Fruit fly (Drosophila melanogaster) whole organism, prepupa: Measurements from ENCODE around the gene CG1113.

Source experiments
- Blimp-1 ChIP-seq: fragments of 200-800 bp; sonication (Bioruptor generic); optimal IDR thresholded peaks from 3 replicates; lab custom pipeline; 2017; ENCODE audit warnings: missing biosample characterization, missing genetic modification characterization, mild to moderate bottlenecking, moderate library complexity, missing genetic modification reagents
- CG10669 ChIP-seq: fragments of 200-800 bp; sonication (Bioruptor generic); optimal IDR thresholded peaks from 3 replicates; lab custom pipeline; 2018; ENCODE audit warnings: missing biosample characterization, mild to moderate bottlenecking, missing genetic modification characterization, moderate library complexity
- CG11294 ChIP-seq: fragments of 200-800 bp; sonication (Bioruptor generic); IDR thresholded peaks from 2 replicates; pipeline ENCODE4 v1.3.6; 2022; ENCODE audit warnings: missing biosample characterization, missing genetic modification characterization
- CG11762 ChIP-seq: fragments of 200-800 bp; sonication (Bioruptor generic); optimal IDR thresholded peaks from 3 replicates; lab custom pipeline; 2016; ENCODE audit warnings: missing biosample characterization, missing genetic modification characterization; ENCODE audit not compliant: insufficient read depth
- CG11902 ChIP-seq: fragments of 200-800 bp; sonication (Bioruptor generic); optimal IDR thresholded peaks from 3 replicates; lab custom pipeline; 2016; ENCODE audit warnings: missing biosample characterization, missing genetic modification characterization
- CG15336 ChIP-seq: fragments of 200-800 bp; sonication (Bioruptor generic); IDR thresholded peaks from 2 replicates; pipeline ENCODE4 v1.3.6; 2022; ENCODE audit warnings: missing biosample characterization, missing genetic modification characterization
- CG1621 ChIP-seq: fragments of 200-800 bp; sonication (Bioruptor generic); optimal IDR thresholded peaks from 3 replicates; lab custom pipeline; 2018; ENCODE audit warnings: missing biosample characterization, mild to moderate bottlenecking, missing genetic modification characterization
- CG16779 ChIP-seq: fragments of 200-800 bp; sonication (Bioruptor generic); optimal IDR thresholded peaks from 3 replicates; lab custom pipeline; 2017; ENCODE audit warnings: missing biosample characterization, mild to moderate bottlenecking, missing genetic modification characterization
- CG3032 ChIP-seq: fragments of 200-800 bp; optimal IDR thresholded peaks from 2 replicates; lab custom pipeline; 2019; ENCODE audit warnings: missing biosample characterization, mild to moderate bottlenecking, missing genetic modification characterization, moderate library complexity
- CG31627 ChIP-seq: fragments of 200-800 bp; sonication (Bioruptor generic); optimal IDR thresholded peaks from 3 replicates; lab custom pipeline; 2016; ENCODE audit warnings: missing biosample characterization, missing genetic modification characterization
- CG32006 ChIP-seq: fragments of 200-800 bp; sonication (Bioruptor generic); optimal IDR thresholded peaks from 3 replicates; lab custom pipeline; 2017; ENCODE audit warnings: missing biosample characterization, mild to moderate bottlenecking, missing genetic modification characterization
- CG34406 ChIP-seq: fragments of 200-800 bp; sonication (Bioruptor generic); optimal IDR thresholded peaks from 3 replicates; lab custom pipeline; 2016; ENCODE audit warnings: missing biosample characterization, missing genetic modification characterization
- CG3919 ChIP-seq: fragments of 200-800 bp; sonication (Bioruptor generic); optimal IDR thresholded peaks from 3 replicates; lab custom pipeline; 2016; ENCODE audit warnings: missing biosample characterization, missing genetic modification characterization
- CG4318 ChIP-seq: fragments of 200-800 bp; sonication (Bioruptor generic); optimal IDR thresholded peaks from 3 replicates; lab custom pipeline; 2017; ENCODE audit warnings: missing biosample characterization, mild to moderate bottlenecking, missing genetic modification characterization
- CG6276 ChIP-seq: fragments of 200-800 bp; sonication (Bioruptor generic); optimal IDR thresholded peaks from 2 replicates; lab custom pipeline; 2017; ENCODE audit warnings: missing biosample characterization, mild to moderate bottlenecking, missing genetic modification characterization
- CG6808 ChIP-seq: fragments of 200-800 bp; sonication (Bioruptor generic); optimal IDR thresholded peaks from 3 replicates; lab custom pipeline; 2017; ENCODE audit warnings: missing biosample characterization, missing genetic modification characterization, mild to moderate bottlenecking, moderate library complexity, missing genetic modification reagents
- CG6854 ChIP-seq: fragments of 200-800 bp; sonication (Bioruptor generic); optimal IDR thresholded peaks from 2 replicates; lab custom pipeline; 2017; ENCODE audit warnings: missing biosample characterization, mild to moderate bottlenecking, missing genetic modification characterization
- CG7368 ChIP-seq: fragments of 200-800 bp; sonication (Bioruptor generic); optimal IDR thresholded peaks from 3 replicates; lab custom pipeline; 2016; ENCODE audit warnings: missing biosample characterization, missing genetic modification characterization
- CG8119 ChIP-seq: fragments of 200-800 bp; sonication (Bioruptor generic); IDR thresholded peaks from 3 replicates; pipeline ENCODE4 v1.3.6; 2022; ENCODE audit warnings: missing biosample characterization, missing genetic modification characterization
- CG8319 ChIP-seq: fragments of 200-800 bp; sonication (Bioruptor generic); optimal IDR thresholded peaks from 3 replicates; lab custom pipeline; 2016; ENCODE audit warnings: missing biosample characterization, missing genetic modification characterization
- CG8632 ChIP-seq: fragments of 200-800 bp; sonication (Bioruptor generic); optimal IDR thresholded peaks from 3 replicates; lab custom pipeline; 2016; ENCODE audit warnings: missing biosample characterization, missing genetic modification characterization
- CG9139 ChIP-seq: fragments of 200-800 bp; sonication (Bioruptor generic); optimal IDR thresholded peaks from 3 replicates; lab custom pipeline; 2017; ENCODE audit warnings: missing biosample characterization, mild to moderate bottlenecking, missing genetic modification characterization
- Eip75B ChIP-seq: fragments of 200-800 bp; sonication (Bioruptor generic); optimal IDR thresholded peaks from 3 replicates; lab custom pipeline; 2016; ENCODE audit warnings: missing biosample characterization, missing genetic modification characterization
- Eip78C ChIP-seq: fragments of 200-800 bp; sonication (Bioruptor generic); peaks from one replicate; lab custom pipeline; 2016; ENCODE audit warnings: missing biosample characterization, missing genetic modification characterization
- Eip93F ChIP-seq: fragments of 200-800 bp; sonication (Bioruptor generic); optimal IDR thresholded peaks from 2 replicates; lab custom pipeline; 2016; ENCODE audit warnings: missing biosample characterization, mild to moderate bottlenecking, missing genetic modification characterization
- Gug ChIP-seq: fragments of 200-800 bp; sonication (Bioruptor generic); IDR thresholded peaks from 2 replicates; pipeline ENCODE4 v1.3.6; 2022; ENCODE audit warnings: missing biosample characterization, missing genetic modification characterization
- Hr38 ChIP-seq: sonication (Bioruptor generic); optimal IDR thresholded peaks from 2 replicates; lab custom pipeline; 2016; ENCODE audit warnings: missing biosample characterization, missing genetic modification characterization
- Hr39 ChIP-seq: fragments of 200-800 bp; sonication (Bioruptor generic); optimal IDR thresholded peaks from 2 replicates; lab custom pipeline; 2016; ENCODE audit warnings: missing biosample characterization, missing genetic modification characterization
- Lpt ChIP-seq: fragments of 200-800 bp; sonication (Bioruptor generic); optimal IDR thresholded peaks from 3 replicates; lab custom pipeline; 2016; ENCODE audit warnings: missing biosample characterization, missing genetic modification characterization
- Met ChIP-seq: fragments of 200-800 bp; sonication (Bioruptor generic); optimal IDR thresholded peaks from 3 replicates; lab custom pipeline; 2016; ENCODE audit warnings: missing biosample characterization, missing genetic modification characterization
- OdsH ChIP-seq: fragments of 200-800 bp; sonication (Bioruptor generic); optimal IDR thresholded peaks from 3 replicates; lab custom pipeline; 2016; ENCODE audit warnings: missing biosample characterization, missing genetic modification characterization
- Smox ChIP-seq: fragments of 200-800 bp; sonication (Bioruptor generic); optimal IDR thresholded peaks from 3 replicates; lab custom pipeline; 2016; ENCODE audit warnings: missing biosample characterization, missing genetic modification characterization
- Sox102F ChIP-seq: fragments of 200-800 bp; sonication (Bioruptor generic); optimal IDR thresholded peaks from 2 replicates; lab custom pipeline; 2016; ENCODE audit warnings: missing biosample characterization, mild to moderate bottlenecking, missing genetic modification characterization
- Sox14 ChIP-seq: fragments of 200-800 bp; sonication (Bioruptor generic); optimal IDR thresholded peaks from 3 replicates; lab custom pipeline; 2016; ENCODE audit warnings: missing biosample characterization, missing genetic modification characterization
- Sox15 ChIP-seq: fragments of 200-800 bp; sonication (Bioruptor generic); optimal IDR thresholded peaks from 3 replicates; lab custom pipeline; 2016; ENCODE audit warnings: missing biosample characterization, missing genetic modification characterization
- achi ChIP-seq: fragments of 200-800 bp; sonication (Bioruptor generic); optimal IDR thresholded peaks from 3 replicates; lab custom pipeline; 2016; ENCODE audit warnings: missing biosample characterization, missing genetic modification characterization
- acj6 ChIP-seq: fragments of 200-800 bp; sonication (Bioruptor generic); optimal IDR thresholded peaks from 3 replicates; lab custom pipeline; 2016; ENCODE audit warnings: missing biosample characterization, missing genetic modification characterization
- cyc ChIP-seq: fragments of 200-800 bp; sonication (Bioruptor generic); optimal IDR thresholded peaks from 3 replicates; lab custom pipeline; 2016; ENCODE audit warnings: missing biosample characterization, missing genetic modification characterization
- dac ChIP-seq: fragments of 200-800 bp; sonication (Bioruptor generic); optimal IDR thresholded peaks from 2 replicates; lab custom pipeline; 2017; ENCODE audit warnings: missing biosample characterization, mild to moderate bottlenecking, missing genetic modification characterization
- dsx ChIP-seq: fragments of 200-800 bp; optimal IDR thresholded peaks from 3 replicates; lab custom pipeline; 2019; ENCODE audit warnings: missing biosample characterization, mild to moderate bottlenecking, missing genetic modification characterization, moderate library complexity; ENCODE audit not compliant: poor library complexity, severe bottlenecking
- eg ChIP-seq: fragments of 200-800 bp; sonication (Bioruptor generic); IDR thresholded peaks from 3 replicates; pipeline ENCODE4 v1.3.6; 2022; ENCODE audit warnings: missing biosample characterization, missing genetic modification characterization
- esn ChIP-seq: fragments of 200-800 bp; sonication (Bioruptor generic); optimal IDR thresholded peaks from 2 replicates; lab custom pipeline; 2016; ENCODE audit warnings: missing biosample characterization, mild to moderate bottlenecking, missing genetic modification characterization, moderate library complexity
- fd59A ChIP-seq: fragments of 200-800 bp; sonication (Bioruptor generic); optimal IDR thresholded peaks from 2 replicates; lab custom pipeline; 2017; ENCODE audit warnings: missing biosample characterization, mild to moderate bottlenecking, missing genetic modification characterization, missing genetic modification reagents
- fd85E ChIP-seq: fragments of 200-800 bp; sonication (Bioruptor generic); optimal IDR thresholded peaks from 3 replicates; lab custom pipeline; 2016; ENCODE audit warnings: missing biosample characterization, missing genetic modification characterization
- fkh ChIP-seq: fragments of 200-800 bp; sonication (Bioruptor generic); optimal IDR thresholded peaks from 3 replicates; lab custom pipeline; 2017; ENCODE audit warnings: missing biosample characterization, mild to moderate bottlenecking, missing genetic modification characterization, moderate library complexity
- lz ChIP-seq: fragments of 200-800 bp; sonication (Bioruptor generic); optimal IDR thresholded peaks from 3 replicates; lab custom pipeline; 2016; ENCODE audit warnings: missing biosample characterization, missing genetic modification characterization
- net ChIP-seq: fragments of 200-800 bp; sonication (Bioruptor generic); optimal IDR thresholded peaks from 3 replicates; lab custom pipeline; 2016; ENCODE audit warnings: missing biosample characterization, missing genetic modification characterization
- salr ChIP-seq, 2 experiments: fragments of 200-800 bp; sonication (Bioruptor generic); optimal IDR thresholded peaks; 3 replicates each; lab custom pipeline; 2016 to 2018; ENCODE audit warnings: missing biosample characterization in 2 of 2, missing genetic modification characterization in 2 of 2, mild to moderate bottlenecking in 1 of 2
- spab ChIP-seq: fragments of 200-800 bp; sonication (Bioruptor generic); optimal IDR thresholded peaks from 2 replicates; lab custom pipeline; 2017; ENCODE audit warnings: missing biosample characterization, mild to moderate bottlenecking, missing genetic modification characterization, missing genetic modification reagents
- svp ChIP-seq: fragments of 200-800 bp; sonication (Bioruptor generic); peaks from one replicate; lab custom pipeline; 2016; ENCODE audit warnings: missing biosample characterization, missing genetic modification characterization
- topi ChIP-seq: fragments of 200-800 bp; sonication (Bioruptor generic); optimal IDR thresholded peaks from 3 replicates; lab custom pipeline; 2016; ENCODE audit warnings: missing biosample characterization, missing genetic modification characterization

CG1113 gene

DNA sequence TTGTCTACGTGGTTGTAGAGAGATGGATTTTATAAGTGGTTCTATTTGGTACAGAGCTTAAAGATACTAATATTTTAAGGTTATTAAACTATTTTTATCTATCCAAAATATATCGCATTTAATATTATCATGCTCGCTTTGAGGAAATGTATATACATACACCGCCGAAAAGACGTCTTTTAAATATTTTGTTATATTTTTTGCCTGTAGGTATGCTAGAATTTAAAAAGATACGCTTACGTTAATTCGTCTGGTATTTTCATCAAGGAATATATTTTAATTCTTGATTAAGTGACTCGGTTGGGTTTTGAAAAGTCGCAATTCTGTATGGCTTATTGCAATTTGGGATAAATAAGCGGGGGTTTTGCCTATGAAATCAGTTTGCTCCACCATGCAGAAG is 15.5 kb downstream of the CG1113 start:
- TF ChIP-seq spab (no peak), Eip78C (GFP tag; lab: Kevin White, UChicago) (peak; percentile 43)

DNA sequence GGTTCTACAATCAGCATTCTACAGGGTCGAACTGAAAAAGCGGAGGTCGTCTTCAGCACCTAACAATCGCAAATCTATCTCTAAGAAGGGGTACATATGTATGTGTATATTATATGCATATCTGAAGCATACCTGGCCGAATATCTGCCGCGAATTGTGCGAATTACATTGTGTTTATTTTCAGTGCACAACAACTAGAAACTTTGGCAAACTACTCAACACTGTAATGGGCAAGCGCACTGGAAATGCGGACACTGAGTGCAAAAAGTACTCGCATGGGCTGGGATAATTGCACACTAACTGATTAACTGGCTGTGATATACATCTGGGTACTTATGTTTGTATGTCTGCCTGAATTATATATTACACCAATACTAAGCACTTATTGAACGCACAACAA is 17.9 kb downstream of the CG1113 start:
- TF ChIP-seq CG11294 (GFP tag; lab: Robert Waterston, UW) (no peak), Met (GFP tag; lab: Kevin White, UChicago) (no peak), CG34406 (GFP tag; lab: Kevin White, UChicago) (no peak), net (GFP tag; lab: Kevin White, UChicago) (no peak), CG8119 (GFP tag; lab: Robert Waterston, UW) (no peak), acj6 (GFP tag; lab: Kevin White, UChicago) (no peak), CG31627 (GFP tag; lab: Kevin White, UChicago) (peak; percentile 8), CG1621 (tag; lab: Kevin White, UChicago) (no peak), Sox102F (GFP tag; lab: Kevin White, UChicago) (no peak), CG11902 (GFP tag; lab: Kevin White, UChicago) (no peak), Blimp-1 (no peak), lz (GFP tag; lab: Kevin White, UChicago) (no peak), spab (no peak), CG6854 (GFP tag; lab: Kevin White, UChicago) (no peak), Eip75B (GFP tag; lab: Kevin White, UChicago) (peak; percentile 44), CG6276 (no peak), Hr39 (GFP tag; lab: Kevin White, UChicago) (no peak), Eip93F (GFP tag; lab: Kevin White, UChicago) (no peak), CG3032 (tag; lab: Kevin White, UChicago) (peak; percentile 27), CG15336 (GFP tag; lab: Robert Waterston, UW) (peak; percentile 45; the same call in 1 of the 2 replicates), CG10669 (GFP tag; lab: Kevin White, UChicago) (no peak), Smox (GFP tag; lab: Kevin White, UChicago) (no peak), dac (no peak), CG3919 (no peak), topi (GFP tag; lab: Kevin White, UChicago) (no peak), cyc (GFP tag; lab: Kevin White, UChicago) (peak; percentile 10), esn (GFP tag; lab: Kevin White, UChicago) (peak; percentile 24), dsx (peak; percentile 54), fd85E (GFP tag; lab: Kevin White, UChicago) (no peak), Gug (GFP tag; lab: Robert Waterston, UW) (no peak), CG9139 (GFP tag; lab: Kevin White, UChicago) (no peak), CG32006 (GFP tag; lab: Kevin White, UChicago) (no peak), eg (no peak), Eip78C (GFP tag; lab: Kevin White, UChicago) (peak; percentile 77), fkh (GFP tag; lab: Kevin White, UChicago) (no peak), CG11762 (GFP tag; lab: Kevin White, UChicago) (peak; percentile 14), Hr38 (GFP tag; lab: Kevin White, UChicago) (no peak), OdsH (GFP tag; lab: Kevin White, UChicago) (peak; percentile 53), CG6808 (GFP tag; lab: Kevin White, UChicago) (peak; percentile 48), Sox14 (GFP tag; lab: Kevin White, UChicago) (peak; percentile 29), Lpt (GFP tag; lab: Kevin White, UChicago) (peak; percentile 27), CG8319 (peak; percentile 6), Sox15 (GFP tag; lab: Kevin White, UChicago) (no peak), CG8632 (GFP tag; lab: Kevin White, UChicago) (no peak), svp (GFP tag; lab: Kevin White, UChicago) (no peak), fd59A (GFP tag; lab: Kevin White, UChicago) (no peak), CG16779 (tag; lab: Kevin White, UChicago) (no peak), CG4318 (GFP tag; lab: Kevin White, UChicago) (no peak), achi (GFP tag; lab: Kevin White, UChicago) (no peak), salr (GFP tag; optimal IDR thresholded peaks at IDR 0.05; lab: Kevin White, UChicago) (peak in 1 of 2 experiments; percentile 19), CG7368 (GFP tag; lab: Kevin White, UChicago) (no peak)
